Fruit fly (Drosophila melanogaster): ENCODE data around the gene mtSSB.
A peak's percentile ranks its signal among the peaks of the same experiment; 100 is the strongest.

mtSSB gene

DNA sequence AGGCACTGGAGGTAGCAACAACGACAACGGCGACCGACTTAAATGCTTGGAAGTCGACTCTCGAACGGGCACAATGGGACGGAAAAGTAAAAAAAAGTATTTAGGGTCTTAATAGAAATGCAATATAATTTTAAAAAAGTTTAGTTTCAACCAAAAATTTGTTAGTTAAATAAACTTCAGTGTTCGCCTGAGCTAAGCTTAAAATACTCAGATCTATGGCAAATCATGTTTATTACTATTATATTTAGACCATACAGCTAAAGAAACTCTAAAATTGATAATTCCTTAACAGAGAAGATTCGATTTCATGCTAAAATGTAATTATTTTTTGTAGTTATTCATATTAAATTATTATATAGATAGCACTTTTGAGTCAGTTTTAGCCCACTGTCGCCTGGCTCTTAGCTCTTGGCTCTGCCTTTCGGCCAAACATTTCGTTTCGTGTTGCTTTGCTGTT, 48.4 kb upstream of the mtSSB start (continued):
- TF ChIP-seq Blimp-1 (GFP tag; optimal IDR thresholded peaks at IDR 0.05): peak; percentile 71
- TF ChIP-seq Sox15 (GFP tag; optimal IDR thresholded peaks at IDR 0.05): peak; percentile 71
- TF ChIP-seq CG16779 (tag; optimal IDR thresholded peaks at IDR 0.05): peak; percentile 31
- TF ChIP-seq CG1621 (tag; optimal IDR thresholded peaks at IDR 0.05): no peak
- peak; percentile 72 for TF ChIP-seq lz (GFP tag; optimal IDR thresholded peaks at IDR 0.05)
- peak; percentile 77 for TF ChIP-seq spab (GFP tag; optimal IDR thresholded peaks at IDR 0.05)
- no peak for TF ChIP-seq eg (GFP tag; IDR thresholded peaks at IDR 0.05)
- TF ChIP-seq achi (GFP tag; optimal IDR thresholded peaks at IDR 0.05): peak; percentile 85
- TF ChIP-seq Smox (GFP tag; optimal IDR thresholded peaks at IDR 0.05): peak; percentile 77
- no peak for TF ChIP-seq CG6854 (GFP tag; optimal IDR thresholded peaks at IDR 0.05)
- peak; percentile 53 for TF ChIP-seq pdm3 (GFP tag; optimal IDR thresholded peaks at IDR 0.05)
- peak; percentile 55 for TF ChIP-seq CG31627 (GFP tag; optimal IDR thresholded peaks at IDR 0.05)
- TF ChIP-seq CG10631 (GFP tag; optimal IDR thresholded peaks at IDR 0.05): peak; percentile 86
- TF ChIP-seq ss (GFP tag; optimal IDR thresholded peaks at IDR 0.05): peak in 1 of 2 experiments; percentile 62
- TF ChIP-seq Ets21C (GFP tag; optimal IDR thresholded peaks at IDR 0.05): peak; percentile 21
- TF ChIP-seq svp (GFP tag): peak; percentile 86
- peak; percentile 57 for TF ChIP-seq Sox102F (GFP tag; optimal IDR thresholded peaks at IDR 0.05)
- peak; percentile 42 for TF ChIP-seq dac (GFP tag; optimal IDR thresholded peaks at IDR 0.05)
- peak; percentile 82 for TF ChIP-seq acj6 (GFP tag; optimal IDR thresholded peaks at IDR 0.05)
- TF ChIP-seq CG7368 (GFP tag; optimal IDR thresholded peaks at IDR 0.05): no peak

- TF ChIP-seq ss (GFP tag; optimal IDR thresholded peaks at IDR 0.05) (peak; percentile 64 to 80), esn (GFP tag; optimal IDR thresholded peaks at IDR 0.05) (no peak), CG7368 (GFP tag; optimal IDR thresholded peaks at IDR 0.05) (peak; percentile 2), CG16779 (tag; optimal IDR thresholded peaks at IDR 0.05) (peak; percentile 70), Eip78C (GFP tag) (peak; percentile 65), CG1621 (tag; optimal IDR thresholded peaks at IDR 0.05) (peak; percentile 81), salr (GFP tag; optimal IDR thresholded peaks at IDR 0.05) (peak in 1 of 2 experiments; percentile 38), Sox102F (GFP tag; optimal IDR thresholded peaks at IDR 0.05) (no peak), CG6808 (GFP tag; optimal IDR thresholded peaks at IDR 0.05) (peak; percentile 40), dsx (GFP tag; optimal IDR thresholded peaks at IDR 0.05; ENCODE audit: poor library complexity, severe bottlenecking) (peak; percentile 10), CG31627 (GFP tag; optimal IDR thresholded peaks at IDR 0.05) (no peak), CG9139 (GFP tag; optimal IDR thresholded peaks at IDR 0.05) (peak; percentile 53), acj6 (GFP tag; optimal IDR thresholded peaks at IDR 0.05) (no peak), Hr4 (GFP tag; optimal IDR thresholded peaks at IDR 0.05) (no peak), CG10669 (GFP tag; optimal IDR thresholded peaks at IDR 0.05) (no peak), CG6276 (GFP tag; optimal IDR thresholded peaks at IDR 0.05) (peak; percentile 53), Lpt (GFP tag; optimal IDR thresholded peaks at IDR 0.05) (peak; percentile 52), Blimp-1 (GFP tag; optimal IDR thresholded peaks at IDR 0.05) (no peak), CG11902 (GFP tag; optimal IDR thresholded peaks at IDR 0.05) (no peak), net (GFP tag; optimal IDR thresholded peaks at IDR 0.05) (peak; percentile 22), CG10631 (GFP tag; optimal IDR thresholded peaks at IDR 0.05) (no peak), CG6854 (GFP tag; optimal IDR thresholded peaks at IDR 0.05) (peak; percentile 86), Met (GFP tag; optimal IDR thresholded peaks at IDR 0.05) (no peak)
Observed at dm6 chr3R:16252898-16253412, 47.9 kb upstream of the mtSSB start.

DNA sequence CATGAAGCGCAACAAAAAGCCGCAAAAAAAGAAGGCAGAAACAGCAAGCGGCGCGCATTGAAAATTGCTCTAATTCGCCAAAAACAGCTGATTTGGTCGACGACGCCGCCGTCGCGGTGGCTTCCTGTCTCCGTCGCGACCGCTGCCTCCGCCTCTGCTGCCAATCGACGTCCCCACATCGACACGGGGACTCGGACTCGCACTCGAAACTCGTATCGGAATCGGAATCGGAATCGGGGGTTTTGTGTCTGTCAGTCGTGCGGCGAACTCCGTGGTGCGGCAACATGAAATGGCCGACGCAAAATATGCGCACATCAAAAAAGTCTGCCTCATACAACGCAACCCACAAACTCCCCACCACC, 46.9 kb upstream of the mtSSB start:
- TF ChIP-seq svp (GFP tag) (peak; percentile 51), CG1621 (tag; optimal IDR thresholded peaks at IDR 0.05) (peak; percentile 23), Eip93F (GFP tag; optimal IDR thresholded peaks at IDR 0.05) (no peak), CG6854 (GFP tag; optimal IDR thresholded peaks at IDR 0.05) (peak; percentile 76)
